Worm (Caenorhabditis elegans) whole organism, L2 larva: ENCODE measurements around the gene C32B5.18.

Source experiments
- ama-1 ChIP-seq: fragments of 150-350 bp; optimal IDR thresholded peaks from 2 replicates; lab custom pipeline; 2018; ENCODE audit warnings: inconsistent platforms
- nhr-129 ChIP-seq: fragments of 150-350 bp; optimal IDR thresholded peaks from 2 replicates; lab custom pipeline; 2014; ENCODE audit warnings: missing biosample characterization, missing genetic modification characterization
- unc-62 ChIP-seq: fragments of 150-350 bp; optimal IDR thresholded peaks from 2 replicates; lab custom pipeline; 2014; ENCODE audit warnings: missing biosample characterization, missing genetic modification reagents, missing genetic modification characterization

DNA sequence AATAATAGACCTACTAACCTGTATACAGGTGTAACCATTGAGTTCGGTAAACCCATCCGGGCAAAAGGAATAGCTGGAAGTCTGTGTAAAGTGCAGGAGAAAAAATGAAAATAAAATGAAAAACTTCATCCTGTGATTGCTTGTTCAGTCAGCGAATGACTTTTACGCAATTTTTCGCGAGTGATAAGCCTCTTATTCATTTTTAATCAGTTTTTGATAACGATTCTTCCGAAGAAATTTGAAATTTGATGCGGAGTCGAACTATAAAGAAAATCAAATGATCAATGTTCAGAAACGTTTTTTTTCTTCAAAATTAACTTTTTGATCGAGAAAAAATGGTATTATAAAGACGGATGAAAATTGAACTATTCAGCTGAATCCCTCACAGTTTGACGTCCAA, 37.5 kb upstream of the C32B5.18 start:
- TF ChIP-seq unc-62 (GFP tag; lab: Kevin White, UChicago) (no peak), nhr-129 (tag; lab: Kevin White, UChicago) (no peak), ama-1 (no peak)
